Fruit fly (Drosophila melanogaster) whole organism, embryonic: ENCODE results near the gene Gycalpha99B.

ENCODE experiments used
- CG1602 ChIP-seq: fragments of 200-800 bp; sonication (Bioruptor generic); optimal IDR thresholded peaks from 3 replicates; lab custom pipeline; 2016; ENCODE audit warnings: missing biosample characterization, missing genetic modification characterization
- CG1647 ChIP-seq: fragments of 200-800 bp; sonication (Bioruptor generic); optimal IDR thresholded peaks from 3 replicates; lab custom pipeline; 2016; ENCODE audit warnings: missing biosample characterization, missing genetic modification characterization
- CG1792 ChIP-seq: fragments of 200-800 bp; sonication (Bioruptor generic); optimal IDR thresholded peaks from 2 replicates; lab custom pipeline; 2016; ENCODE audit warnings: missing biosample characterization, missing genetic modification characterization
- CG4854 ChIP-seq: fragments of 200-800 bp; sonication (Bioruptor generic); optimal IDR thresholded peaks from 2 replicates; lab custom pipeline; 2016; ENCODE audit warnings: missing biosample characterization, missing genetic modification characterization, inconsistent platforms
- CG6272 ChIP-seq: fragments of 200-800 bp; sonication (Bioruptor generic); IDR thresholded peaks from 2 replicates; pipeline ENCODE4 v1.3.6; 2022; ENCODE audit warnings: missing biosample characterization, missing genetic modification characterization
- CG9797 ChIP-seq: fragments of 200-800 bp; sonication (Bioruptor generic); optimal IDR thresholded peaks from 3 replicates; lab custom pipeline; 2018; ENCODE audit warnings: missing biosample characterization, mild to moderate bottlenecking, missing genetic modification characterization
- h ChIP-seq: fragments of >200 bp; optimal IDR thresholded peaks from 2 replicates; lab custom pipeline; 2017
- lab ChIP-seq: fragments of 200-800 bp; sonication (Bioruptor generic); optimal IDR thresholded peaks from 3 replicates; lab custom pipeline; 2017; ENCODE audit warnings: missing biosample characterization, missing genetic modification characterization, mild to moderate bottlenecking, moderate library complexity, missing genetic modification reagents
- pan ChIP-seq, 4 experiments: fragments of >200 bp in 3 of 4; fragments of 200-800 bp in 1 of 4; sonication (Bioruptor generic) in 1 of 4; optimal IDR thresholded peaks in 3 of 4; IDR thresholded peaks in 1 of 4; 2 replicates each; pipeline versions ENCODE4 v1.3.6 to Lab custom; 2017 to 2022; ENCODE audit warnings: missing biosample characterization in 2 of 4, missing genetic modification characterization in 2 of 4, mixed read lengths in 1 of 4
- so ChIP-seq: fragments of 200-800 bp; sonication (Bioruptor generic); IDR thresholded peaks from 3 replicates; pipeline ENCODE4 v1.3.6; 2022; ENCODE audit warnings: missing biosample characterization, missing genetic modification characterization

DNA sequence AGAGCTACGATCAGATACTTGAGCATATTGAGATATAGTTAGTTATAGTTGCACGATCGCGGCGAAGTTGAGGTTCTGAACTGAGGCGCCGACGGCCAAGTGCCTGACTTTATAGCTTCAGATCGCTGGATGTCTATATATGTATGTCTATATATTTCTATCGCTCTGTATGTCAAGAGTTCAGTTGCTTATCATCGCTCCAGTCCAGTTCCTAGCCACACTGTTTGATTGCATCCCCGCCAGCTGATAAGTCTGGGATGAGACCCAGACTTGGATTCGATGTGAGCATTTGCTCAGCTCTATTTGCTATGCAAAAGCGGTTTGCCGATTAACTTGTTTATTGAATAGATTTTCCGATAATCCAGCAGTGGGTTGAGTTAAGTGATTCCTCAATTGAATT, 4.4 kb downstream of the Gycalpha99B start:
- no peak for TF ChIP-seq pan (optimal IDR thresholded peaks at IDR 0.05; lab: Kevin White, UChicago)
- TF ChIP-seq pan (GFP tag; optimal IDR thresholded peaks at IDR 0.05 in 1 of 2, IDR thresholded peaks at IDR 0.05 in 1 of 2), result no peak
- TF ChIP-seq h, result no peak
- no peak for TF ChIP-seq so (GFP tag; lab: Robert Waterston, UW)
- no peak for TF ChIP-seq CG1602 (GFP tag; lab: Kevin White, UChicago)
- no peak for TF ChIP-seq CG1792 (GFP tag; lab: Kevin White, UChicago)
- TF ChIP-seq CG6272 (GFP tag; lab: Robert Waterston, UW), result no peak
- TF ChIP-seq CG4854 (GFP tag; lab: Kevin White, UChicago), result no peak
- TF ChIP-seq CG1647 (GFP tag; lab: Kevin White, UChicago), result no peak
- no peak for TF ChIP-seq CG9797 (GFP tag; lab: Kevin White, UChicago)
- TF ChIP-seq lab (GFP tag; lab: Kevin White, UChicago), result no peak
